Worm (Caenorhabditis elegans): ENCODE measurements around the gene nhr-39.

Gene nhr-39

DNA sequence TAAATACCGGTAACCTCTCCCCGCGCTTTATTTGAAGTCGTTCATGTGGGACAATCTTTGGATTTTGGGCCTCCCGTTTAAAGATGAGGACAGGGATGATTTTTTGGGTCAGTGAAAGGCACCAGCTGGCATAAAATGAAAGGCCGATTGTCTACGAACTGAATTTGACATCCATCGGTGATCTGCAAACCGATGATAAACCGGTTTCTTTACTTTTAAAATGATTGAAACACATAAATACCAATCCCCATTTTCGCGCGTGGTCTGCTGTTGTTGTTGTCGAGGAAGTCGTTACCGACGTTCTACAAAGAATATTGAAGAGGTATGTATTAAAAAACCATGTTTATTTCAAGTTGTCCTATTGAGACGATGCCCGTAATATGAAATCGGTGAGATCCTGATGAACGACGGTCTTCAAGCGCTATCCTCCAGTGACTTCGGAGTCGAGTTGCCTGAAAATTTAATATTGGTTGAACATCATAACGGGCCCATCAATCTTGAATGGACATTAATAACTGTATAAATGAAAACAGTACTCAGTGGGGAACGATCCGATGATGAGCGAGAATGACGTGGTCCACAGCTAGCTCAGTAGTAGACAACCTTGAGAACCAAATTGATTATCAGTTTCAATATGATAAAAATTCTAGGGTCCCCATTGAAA, 40.0 kb downstream of the nhr-39 start (continued):
- TF ChIP-seq Y95B8A.8 (GFP tag; IDR thresholded peaks at IDR 0.05) = peak; percentile 82
- no peak for TF ChIP-seq aptf-2 (GFP tag; conservative IDR thresholded peaks at IDR 0.05)
- 0 out of 2 replicates have a peak, but pooled peaks have one; percentile 30 for TF ChIP-seq F37B4.10 (GFP tag; IDR thresholded peaks at IDR 0.05)
- TF ChIP-seq aptf-3 (GFP tag; IDR thresholded peaks at IDR 0.05) = peak; percentile 57; the same call in 1 of the 2 replicates
- no peak for TF ChIP-seq snpc-4 (GFP tag; optimal IDR thresholded peaks at IDR 0.05)
- no peak for TF ChIP-seq snpc-4 (tag; optimal IDR thresholded peaks at IDR 0.05)
- TF ChIP-seq F10E7.11 (tag; optimal IDR thresholded peaks at IDR 0.05) = no peak
- TF ChIP-seq hlh-26 (GFP tag; conservative IDR thresholded peaks at IDR 0.05) = no peak
- no peak for TF ChIP-seq sea-2 (GFP tag; IDR thresholded peaks at IDR 0.05)
- TF ChIP-seq zim-3 (tag; optimal IDR thresholded peaks at IDR 0.05) = no peak
- peak; percentile 49; the same call in 1 of the 2 replicates for TF ChIP-seq D2030.7 (GFP tag; IDR thresholded peaks at IDR 0.05)
- no peak for TF ChIP-seq nhr-179 (tag; optimal IDR thresholded peaks at IDR 0.05)
- TF ChIP-seq nfya-2 (GFP tag; IDR thresholded peaks at IDR 0.05) = no peak
- no peak for TF ChIP-seq sdz-38 (tag; optimal IDR thresholded peaks at IDR 0.05)
- peak; percentile 56 for TF ChIP-seq hmg-1.2 (GFP tag; IDR thresholded peaks at IDR 0.05)
- TF ChIP-seq ets-4 (GFP tag; optimal IDR thresholded peaks at IDR 0.05) = no peak
- 0 out of 2 replicates have a peak, but pooled peaks have one; percentile 76 for TF ChIP-seq ceh-40 (GFP tag; IDR thresholded peaks at IDR 0.05)
- TF ChIP-seq B0019.2 (GFP tag; conservative IDR thresholded peaks at IDR 0.05) = 0 out of 2 replicates have a peak, but pooled peaks have one; percentile 11
- peak; percentile 60; the same call in 1 of the 2 replicates for TF ChIP-seq ceh-91 (GFP tag; IDR thresholded peaks at IDR 0.05)
- TF ChIP-seq Y56A3A.18 (GFP tag; IDR thresholded peaks at IDR 0.05) = peak; percentile 50
- TF ChIP-seq ztf-26 (tag; optimal IDR thresholded peaks at IDR 0.05) = no peak
- TF ChIP-seq let-526 (GFP tag; IDR thresholded peaks at IDR 0.05) = peak; percentile 21; the same call in 1 of the 2 replicates
- peak; percentile 47 for TF ChIP-seq atf-7 (tag; optimal IDR thresholded peaks at IDR 0.05)
- TF ChIP-seq lin-54 (GFP tag; optimal IDR thresholded peaks at IDR 0.05) = no peak
- TF ChIP-seq F49E8.2 (tag; optimal IDR thresholded peaks at IDR 0.05; ENCODE audit: insufficient read depth) = no peak
- no peak for TF ChIP-seq die-1 (tag; optimal IDR thresholded peaks at IDR 0.05)
- TF ChIP-seq egrh-3 (GFP tag; IDR thresholded peaks at IDR 0.05) = peak; percentile 31; the same call in 1 of the 2 replicates
- TF ChIP-seq snpc-3.4 (tag; optimal IDR thresholded peaks at IDR 0.05) = no peak
- no peak for TF ChIP-seq F57A8.1 (GFP tag; optimal IDR thresholded peaks at IDR 0.05)
- 0 out of 2 replicates have a peak, but pooled peaks have one; percentile 44 for TF ChIP-seq mcd-1 (GFP tag; IDR thresholded peaks at IDR 0.05)
- no peak for TF ChIP-seq zfh-2 (GFP tag; conservative IDR thresholded peaks at IDR 0.05)
- TF ChIP-seq Y53G8AR.9 (GFP tag; conservative IDR thresholded peaks at IDR 0.05) = peak; percentile 92
- no peak for TF ChIP-seq dpff-1 (tag; optimal IDR thresholded peaks at IDR 0.05)

DNA sequence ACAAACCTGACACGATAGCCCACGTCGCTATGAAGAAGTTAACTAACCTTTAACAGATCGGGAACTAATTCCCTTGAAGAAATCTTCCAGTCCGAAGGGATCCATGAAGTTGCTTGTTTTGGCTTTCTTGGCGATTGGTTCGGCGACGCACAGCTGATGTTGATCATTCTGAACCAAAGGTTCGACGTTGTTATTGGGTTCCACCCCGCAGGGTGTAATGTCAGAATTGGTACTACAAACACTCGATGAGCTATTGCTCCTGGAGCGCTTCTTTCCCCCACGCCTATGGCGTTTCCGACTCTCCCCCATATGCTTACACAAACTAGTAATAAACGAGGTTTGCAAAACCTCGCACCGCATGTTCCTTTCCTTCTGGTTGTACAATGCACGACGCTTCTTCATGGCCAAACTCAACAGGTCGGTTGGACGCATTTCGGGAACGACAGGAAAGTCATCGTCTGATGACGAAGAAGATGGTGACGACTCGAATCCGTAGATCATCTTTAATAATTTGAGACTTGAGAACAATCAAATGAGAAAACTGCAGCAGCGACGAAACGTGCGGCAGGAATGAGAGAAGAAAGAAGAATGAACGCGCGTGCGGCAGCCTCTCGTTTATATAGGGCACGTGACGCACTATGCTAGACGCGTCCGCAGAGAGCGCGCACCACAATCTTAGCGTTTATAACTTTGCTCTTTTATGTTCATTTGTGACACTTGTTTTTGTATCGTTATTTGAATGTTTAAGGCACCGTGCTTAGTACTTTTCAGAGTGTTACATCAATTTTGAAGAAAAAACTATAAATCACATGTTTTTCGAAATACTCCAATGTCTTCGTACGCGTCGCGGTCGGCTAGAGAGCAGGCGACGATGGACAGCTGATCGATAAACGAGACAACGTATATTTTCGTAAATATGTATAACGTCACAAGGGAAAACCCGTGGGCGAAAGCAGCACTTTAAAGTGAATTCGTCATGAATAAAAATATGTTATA, 40.8 kb downstream of the nhr-39 start, which contains the start of gene tos-1:
Gene tos-1 (minus strand): TSS at position 575 of the 996 bp plus-strand sequence.
- TF ChIP-seq Y67H2A.10 (GFP tag; conservative IDR thresholded peaks at IDR 0.05) (peak; percentile 98), ztf-18 (tag; optimal IDR thresholded peaks at IDR 0.05) (peak; percentile 84), him-1 (tag; optimal IDR thresholded peaks at IDR 0.05) (no peak), ceh-27 (GFP tag; optimal IDR thresholded peaks at IDR 0.05) (peak; percentile 95), cebp-2 (GFP tag; IDR thresholded peaks at IDR 0.05) (no peak; the same call in 1 of the 2 replicates), hmg-1.2 (GFP tag; IDR thresholded peaks at IDR 0.05) (peak; percentile 82), fkh-3 (tag; optimal IDR thresholded peaks at IDR 0.05) (no peak), snpc-3.4 (tag; optimal IDR thresholded peaks at IDR 0.05) (peak; percentile 48), ztf-3 (GFP tag; optimal IDR thresholded peaks at IDR 0.05) (peak; percentile 86), egl-44 (GFP tag; IDR thresholded peaks at IDR 0.05) (no peak), ceh-40 (GFP tag; IDR thresholded peaks at IDR 0.05) (no peak), ama-1 (optimal IDR thresholded peaks at IDR 0.05) (peak; percentile 99), ama-1 (GFP tag; optimal IDR thresholded peaks at IDR 0.05) (no peak), madf-10 (tag; optimal IDR thresholded peaks at IDR 0.05) (peak; percentile 96), cebp-1 (GFP tag; IDR thresholded peaks at IDR 0.05) (peak; percentile 91), cebp-1 (tag; optimal IDR thresholded peaks at IDR 0.05) (peak; percentile 98)
